Worm (Caenorhabditis elegans) whole organism, L4/young adult: Measurements from ENCODE around the gene F48G7.13.

Experiments
- W03F9.2 ChIP-seq: fragments of 150-350 bp; optimal IDR thresholded peaks from 2 replicates; lab custom pipeline; 2014; ENCODE audit warnings: missing biosample characterization, missing genetic modification characterization
- him-1 ChIP-seq: sonication (generic microtip); optimal IDR thresholded peaks from 2 replicates; lab custom pipeline; 2016; ENCODE audit warnings: missing genotype, missing genetic modification reagents, missing genetic modification characterization, missing compliant biosample characterization

- TF ChIP-seq W03F9.2 (tag; lab: Kevin White, UChicago) (no peak), him-1 (tag; lab: Kevin White, UChicago) (no peak)
Observed at ce11 chrV:598626-599025, 16.7 kb upstream of the F48G7.13 start.
